Fruit fly (Drosophila melanogaster): Measurements from ENCODE around the gene Sr-CIV.

dm6 chr2L:3523956-3524355, at the start of gene Sr-CIV:
- no peak for TF ChIP-seq h (optimal IDR thresholded peaks at IDR 0.05)
- no peak for TF ChIP-seq Myc (optimal IDR thresholded peaks at IDR 0.05)
- no peak for TF ChIP-seq insv (optimal IDR thresholded peaks at IDR 0.05)
- no peak for TF ChIP-seq psq (optimal IDR thresholded peaks at IDR 0.05)
- no peak for TF ChIP-seq Sin3A (optimal IDR thresholded peaks at IDR 0.05)
- no peak for TF ChIP-seq ttk (optimal IDR thresholded peaks at IDR 0.05)
